Fruit fly (Drosophila melanogaster): ENCODE results near the gene CG13599.

Gene CG13599

dm6 chr3R:23941643-23942424 lies 10.4 kb downstream of the CG13599 start (continued):
- no peak for TF ChIP-seq CG14667 (GFP tag; IDR thresholded peaks at IDR 0.05)
- TF ChIP-seq ap (GFP tag; IDR thresholded peaks at IDR 0.05), result 0 out of 2 replicates have a peak, but pooled peaks have one; percentile 6
- no peak for TF ChIP-seq danr (GFP tag; IDR thresholded peaks at IDR 0.05)
- no peak for TF ChIP-seq Max (GFP tag; optimal IDR thresholded peaks at IDR 0.05)
- TF ChIP-seq pnt (GFP tag; optimal IDR thresholded peaks at IDR 0.05), result peak; percentile 16
- no peak for TF ChIP-seq sna (GFP tag; IDR thresholded peaks at IDR 0.05; ENCODE audit: partially characterized antibody)
- TF ChIP-seq caup (GFP tag; optimal IDR thresholded peaks at IDR 0.05; ENCODE audit: severe bottlenecking), result no peak
- TF ChIP-seq wek (GFP tag; optimal IDR thresholded peaks at IDR 0.05), result no peak
- no peak for TF ChIP-seq CG6854 (GFP tag; optimal IDR thresholded peaks at IDR 0.05)
- no peak for TF ChIP-seq CrebB (tag; optimal IDR thresholded peaks at IDR 0.05)
- no peak for TF ChIP-seq sug (tag; optimal IDR thresholded peaks at IDR 0.05)
- TF ChIP-seq CG4404 (GFP tag; IDR thresholded peaks at IDR 0.05), result 0 out of 2 replicates have a peak, but pooled peaks have one; percentile 18
- peak; percentile 2 for TF ChIP-seq vfl (GFP tag; optimal IDR thresholded peaks at IDR 0.05)
- TF ChIP-seq stwl (tag; optimal IDR thresholded peaks at IDR 0.05), result no peak
- 0 out of 3 replicates have a peak, but pooled peaks have one; percentile 18 for TF ChIP-seq gce (GFP tag; IDR thresholded peaks at IDR 0.05)
- TF ChIP-seq CG2116 (GFP tag; optimal IDR thresholded peaks at IDR 0.05), result no peak
- TF ChIP-seq Dp (GFP tag; optimal IDR thresholded peaks at IDR 0.05), result no peak
- TF ChIP-seq CG18599 (GFP tag; optimal IDR thresholded peaks at IDR 0.05), result peak; percentile 65
- no peak for TF ChIP-seq YL-1 (GFP tag; optimal IDR thresholded peaks at IDR 0.05)
- no peak for TF ChIP-seq CG31388 (GFP tag; optimal IDR thresholded peaks at IDR 0.05)
- TF ChIP-seq aop (GFP tag; IDR thresholded peaks at IDR 0.05), result no peak; the same call in 1 of the 2 replicates
- TF ChIP-seq CG17912 (GFP tag; optimal IDR thresholded peaks at IDR 0.05), result no peak
- TF ChIP-seq toy (GFP tag; IDR thresholded peaks at IDR 0.05), result no peak
- no peak for TF ChIP-seq odd (GFP tag; optimal IDR thresholded peaks at IDR 0.05)
- peak; percentile 39 for TF ChIP-seq unpg (GFP tag; optimal IDR thresholded peaks at IDR 0.05)
- TF ChIP-seq usp (GFP tag; optimal IDR thresholded peaks at IDR 0.05), result no peak
- 0 out of 2 replicates have a peak, but pooled peaks have one; percentile 9 for TF ChIP-seq H2.0 (GFP tag; IDR thresholded peaks at IDR 0.05)
- TF ChIP-seq kay (GFP tag; optimal IDR thresholded peaks at IDR 0.05), result no peak
- no peak for TF ChIP-seq Ets65A (GFP tag)
- TF ChIP-seq ash1 (GFP tag; optimal IDR thresholded peaks at IDR 0.05), result no peak
- TF ChIP-seq croc (GFP tag; conservative IDR thresholded peaks at IDR 0.05), result no peak
- TF ChIP-seq chif (GFP tag; optimal IDR thresholded peaks at IDR 0.05), result peak; percentile 15 to 45
- no peak for TF ChIP-seq CG9876 (GFP tag; optimal IDR thresholded peaks at IDR 0.05)
- peak; percentile 1 for TF ChIP-seq Chrac-16 (GFP tag; optimal IDR thresholded peaks at IDR 0.05)
- TF ChIP-seq CG11723 (GFP tag; optimal IDR thresholded peaks at IDR 0.05), result no peak
- no peak for TF ChIP-seq cad (GFP tag; optimal IDR thresholded peaks at IDR 0.05)
- peak; percentile 19 for TF ChIP-seq CG13775 (GFP tag; optimal IDR thresholded peaks at IDR 0.05)
- TF ChIP-seq Awh (GFP tag; IDR thresholded peaks at IDR 0.05), result no peak; the same call in 1 of the 2 replicates
- TF ChIP-seq CG2889 (GFP tag; IDR thresholded peaks at IDR 0.05), result no peak; the same call in 2 of the 3 replicates
- TF ChIP-seq CG8388 (GFP tag; optimal IDR thresholded peaks at IDR 0.05), result peak; percentile 24
- no peak for TF ChIP-seq dimm (GFP tag; IDR thresholded peaks at IDR 0.05)
- no peak for TF ChIP-seq fd102C (GFP tag; optimal IDR thresholded peaks at IDR 0.05)
- no peak for TF ChIP-seq GATAe (GFP tag; conservative IDR thresholded peaks at IDR 0.05)
- peak; percentile 69; the same call in 2 of the 3 replicates for TF ChIP-seq ci (GFP tag; IDR thresholded peaks at IDR 0.05)
- no peak for TF ChIP-seq Fer2 (tag; optimal IDR thresholded peaks at IDR 0.05)
- TF ChIP-seq CG14050 (GFP tag; IDR thresholded peaks at IDR 0.05), result no peak
- peak; percentile 11 for TF ChIP-seq CG4424 (GFP tag; optimal IDR thresholded peaks at IDR 0.05)
- no peak for TF ChIP-seq CG1647 (GFP tag; optimal IDR thresholded peaks at IDR 0.05)
- TF ChIP-seq lbe (GFP tag; optimal IDR thresholded peaks at IDR 0.05), result no peak
- TF ChIP-seq CG15269 (tag; optimal IDR thresholded peaks at IDR 0.05), result peak; percentile 19
